Fruit fly (Drosophila melanogaster) whole organism, embryonic: Measurements from ENCODE around the gene CG34117.

ENCODE experiments used
- Atf-2 ChIP-seq: fragments of 200-800 bp; sonication (Bioruptor generic); optimal IDR thresholded peaks from 2 replicates; lab custom pipeline; 2016; ENCODE audit warnings: missing biosample characterization, missing genetic modification characterization
- CG10321 ChIP-seq: fragments of 200-800 bp; sonication (Bioruptor generic); IDR thresholded peaks from 2 replicates; pipeline ENCODE4 v1.3.6; 2022; ENCODE audit warnings: missing biosample characterization, missing genetic modification characterization
- CG11456 ChIP-seq: fragments of 200-800 bp; sonication (Bioruptor generic); IDR thresholded peaks from 3 replicates; pipeline ENCODE4 v1.3.6; 2022; ENCODE audit warnings: missing biosample characterization, missing genetic modification characterization
- CG12299 ChIP-seq: fragments of 200-800 bp; sonication (Bioruptor generic); optimal IDR thresholded peaks from 2 replicates; lab custom pipeline; 2018; ENCODE audit warnings: missing biosample characterization, mild to moderate bottlenecking, missing genetic modification characterization
- CG13296 ChIP-seq: fragments of 200-800 bp; sonication (Bioruptor generic); optimal IDR thresholded peaks from 3 replicates; lab custom pipeline; 2018; ENCODE audit warnings: missing biosample characterization, mild to moderate bottlenecking, missing genetic modification characterization
- CG13775 ChIP-seq: fragments of 200-800 bp; sonication (Bioruptor generic); optimal IDR thresholded peaks from 3 replicates; lab custom pipeline; 2017; ENCODE audit warnings: missing biosample characterization, mild to moderate bottlenecking, missing genetic modification characterization
- CG14667 ChIP-seq: fragments of 200-800 bp; sonication (Bioruptor generic); IDR thresholded peaks from 2 replicates; pipeline ENCODE4 v1.3.6; 2022; ENCODE audit warnings: missing biosample characterization, missing genetic modification characterization
- CG30403 ChIP-seq: fragments of 200-800 bp; sonication (Bioruptor generic); optimal IDR thresholded peaks from 3 replicates; lab custom pipeline; 2016; ENCODE audit warnings: missing biosample characterization, missing genetic modification characterization
- CG32532 ChIP-seq: fragments of 200-800 bp; sonication (Bioruptor generic); IDR thresholded peaks from 2 replicates; pipeline ENCODE4 v1.3.6; 2022; ENCODE audit warnings: missing biosample characterization, missing genetic modification characterization
- CG33557 ChIP-seq: fragments of 200-800 bp; sonication (Bioruptor generic); optimal IDR thresholded peaks from 2 replicates; lab custom pipeline; 2019; ENCODE audit warnings: missing biosample characterization, mild to moderate bottlenecking, missing genetic modification characterization, moderate library complexity
- CG4360 ChIP-seq: fragments of 200-800 bp; sonication (Bioruptor generic); IDR thresholded peaks from 2 replicates; pipeline ENCODE4 v1.3.6; 2022; ENCODE audit warnings: missing biosample characterization, missing genetic modification characterization
- CG6765 ChIP-seq: fragments of 200-800 bp; sonication (Bioruptor generic); optimal IDR thresholded peaks from 3 replicates; lab custom pipeline; 2017; ENCODE audit warnings: missing biosample characterization, mild to moderate bottlenecking, missing genetic modification characterization
- CG6791 ChIP-seq: fragments of 200-800 bp; sonication (Bioruptor generic); IDR thresholded peaks from 3 replicates; pipeline ENCODE4 v1.3.6; 2022; ENCODE audit warnings: missing biosample characterization, missing genetic modification characterization; ENCODE audit not compliant: partially characterized antibody
- CG7556 ChIP-seq: fragments of 200-800 bp; sonication (Bioruptor generic); optimal IDR thresholded peaks from 2 replicates; lab custom pipeline; 2017; ENCODE audit warnings: missing biosample characterization, mild to moderate bottlenecking, missing genetic modification characterization
- CG7928 ChIP-seq: fragments of 200-800 bp; sonication (Bioruptor generic); optimal IDR thresholded peaks from 2 replicates; lab custom pipeline; 2017; ENCODE audit warnings: missing biosample characterization, mild to moderate bottlenecking, missing genetic modification characterization
- CG8089 ChIP-seq: fragments of 200-800 bp; sonication (Bioruptor generic); optimal IDR thresholded peaks from 3 replicates; lab custom pipeline; 2016; ENCODE audit warnings: missing biosample characterization, missing genetic modification characterization
- CG8478 ChIP-seq: fragments of >200 bp; optimal IDR thresholded peaks from 2 replicates; lab custom pipeline; 2018
- CG8765 ChIP-seq: fragments of 200-800 bp; sonication (Bioruptor generic); IDR thresholded peaks from 2 replicates; pipeline ENCODE4 v1.3.6; 2022; ENCODE audit warnings: missing biosample characterization, missing genetic modification characterization
- CHES-1-like ChIP-seq: fragments of 200-800 bp; sonication (Bioruptor generic); optimal IDR thresholded peaks from 2 replicates; lab custom pipeline; 2016; ENCODE audit warnings: missing biosample characterization, missing genetic modification characterization
- D ChIP-seq, 2 experiments: fragments of 200-800 bp in 1 of 2; fragments of >200 bp in 1 of 2; sonication (Bioruptor generic) in 1 of 2; optimal IDR thresholded peaks; 2 replicates in 1 of 2; 3 replicates in 1 of 2; lab custom pipeline; 2017; ENCODE audit warnings: mild to moderate bottlenecking in 1 of 2, missing biosample characterization in 1 of 2, missing genetic modification characterization in 1 of 2, missing genetic modification reagents in 1 of 2
- Deaf1 ChIP-seq: fragments of 200-800 bp; optimal IDR thresholded peaks from 3 replicates; lab custom pipeline; 2019; ENCODE audit warnings: missing biosample characterization, mild to moderate bottlenecking, missing genetic modification characterization, moderate library complexity
- E2f2 ChIP-seq: fragments of 200-800 bp; sonication (Bioruptor generic); IDR thresholded peaks from 2 replicates; pipeline ENCODE4 v1.3.6; 2022; ENCODE audit warnings: missing biosample characterization, missing genetic modification characterization
- ERR ChIP-seq: fragments of 200-800 bp; sonication (Bioruptor generic); optimal IDR thresholded peaks from 2 replicates; lab custom pipeline; 2016; ENCODE audit warnings: missing biosample characterization, missing genetic modification characterization
- Eip74EF ChIP-seq, 2 experiments: fragments of 200-800 bp in 1 of 2; fragments of >200 bp in 1 of 2; sonication (Bioruptor generic) in 1 of 2; optimal IDR thresholded peaks; 2 replicates each; lab custom pipeline; 2017 to 2019; ENCODE audit warnings: missing biosample characterization in 2 of 2, missing genetic modification characterization in 2 of 2, mild to moderate bottlenecking in 1 of 2, moderate library complexity in 1 of 2
- Jarid2 ChIP-seq: fragments of 200-800 bp; sonication (Bioruptor generic); optimal IDR thresholded peaks from 3 replicates; lab custom pipeline; 2017; ENCODE audit warnings: mild to moderate bottlenecking, missing biosample characterization, missing genetic modification reagents, missing genetic modification characterization
- MTF-1 ChIP-seq: fragments of 200-800 bp; sonication (Bioruptor generic); optimal IDR thresholded peaks from 2 replicates; lab custom pipeline; 2018; ENCODE audit warnings: missing biosample characterization, mild to moderate bottlenecking, missing genetic modification characterization, borderline replicate concordance
- Mad ChIP-seq: fragments of 200-800 bp; sonication (Bioruptor generic); optimal IDR thresholded peaks from 2 replicates; lab custom pipeline; 2016; ENCODE audit warnings: missing biosample characterization, missing genetic modification characterization
- Med ChIP-seq: fragments of 200-800 bp; sonication (Bioruptor generic); peaks from one replicate; lab custom pipeline; 2016; ENCODE audit warnings: missing biosample characterization, missing genetic modification characterization, mild to moderate bottlenecking, inconsistent platforms, moderate library complexity
- NC2β ChIP-seq: fragments of 200-800 bp; sonication (Bioruptor generic); optimal IDR thresholded peaks from 2 replicates; lab custom pipeline; 2016; ENCODE audit warnings: missing biosample characterization, missing genetic modification characterization
- Side ChIP-seq: fragments of 200-800 bp; sonication (Bioruptor generic); optimal IDR thresholded peaks from 2 replicates; lab custom pipeline; 2016; ENCODE audit warnings: missing biosample characterization, missing genetic modification characterization
- Sry-δ ChIP-seq: fragments of 200-800 bp; sonication (Bioruptor generic); optimal IDR thresholded peaks from 2 replicates; lab custom pipeline; 2016; ENCODE audit warnings: missing biosample characterization, missing genetic modification characterization
- Ssrp ChIP-seq: fragments of 200-800 bp; sonication (Bioruptor generic); optimal IDR thresholded peaks from 2 replicates; lab custom pipeline; 2018; ENCODE audit warnings: missing biosample characterization, mild to moderate bottlenecking, missing genetic modification characterization, moderate library complexity
- cad ChIP-seq: fragments of >200 bp; optimal IDR thresholded peaks from 2 replicates; lab custom pipeline; 2017; ENCODE audit warnings: missing biosample characterization, missing genetic modification characterization
- cato ChIP-seq: fragments of 200-800 bp; sonication (Bioruptor generic); optimal IDR thresholded peaks from 2 replicates; lab custom pipeline; 2016; ENCODE audit warnings: missing biosample characterization, missing genetic modification characterization, borderline replicate concordance
- chn ChIP-seq: fragments of 200-800 bp; sonication (Bioruptor generic); optimal IDR thresholded peaks from 2 replicates; lab custom pipeline; 2016; ENCODE audit warnings: missing biosample characterization, missing genetic modification characterization
- grn ChIP-seq: fragments of 200-800 bp; sonication (Bioruptor generic); optimal IDR thresholded peaks from 3 replicates; lab custom pipeline; 2017; ENCODE audit warnings: missing biosample characterization, missing genetic modification characterization
- kay ChIP-seq: fragments of 200-800 bp; sonication (Bioruptor generic); optimal IDR thresholded peaks from 2 replicates; lab custom pipeline; 2016; ENCODE audit warnings: missing biosample characterization, missing genetic modification characterization
- lov ChIP-seq, 2 experiments: fragments of 200-800 bp in 1 of 2; fragments of >200 bp in 1 of 2; sonication (Bioruptor generic) in 1 of 2; IDR thresholded peaks in 1 of 2; optimal IDR thresholded peaks in 1 of 2; 2 replicates in 1 of 2; 3 replicates in 1 of 2; pipeline versions ENCODE4 v1.3.6 to Lab custom; 2017 to 2022; ENCODE audit warnings: missing biosample characterization in 1 of 2, missing genetic modification characterization in 1 of 2
- nerfin-2 ChIP-seq: fragments of 200-800 bp; sonication (Bioruptor generic); IDR thresholded peaks from 2 replicates; pipeline ENCODE4 v1.3.6; 2022; ENCODE audit warnings: missing biosample characterization, missing genetic modification characterization; ENCODE audit not compliant: partially characterized antibody
- oc ChIP-seq: fragments of 200-800 bp; sonication (Bioruptor generic); optimal IDR thresholded peaks from 2 replicates; lab custom pipeline; 2018; ENCODE audit warnings: missing biosample characterization, mild to moderate bottlenecking, missing genetic modification characterization, moderate library complexity
- otp ChIP-seq: fragments of 200-800 bp; sonication (Bioruptor generic); IDR thresholded peaks from 3 replicates; pipeline ENCODE4, ENCODE4 v1.3.6; 2022; ENCODE audit warnings: missing biosample characterization, missing genetic modification characterization
- sna ChIP-seq: fragments of 200-800 bp; sonication (Bioruptor generic); IDR thresholded peaks from 2 replicates; pipeline ENCODE4 v1.3.6; 2022; ENCODE audit warnings: missing biosample characterization, missing genetic modification characterization; ENCODE audit not compliant: partially characterized antibody
- sqz ChIP-seq: fragments of 200-800 bp; sonication (Bioruptor generic); optimal IDR thresholded peaks from 3 replicates; lab custom pipeline; 2018; ENCODE audit warnings: missing biosample characterization, mild to moderate bottlenecking, missing genetic modification characterization
- ssp ChIP-seq: fragments of 200-800 bp; sonication (Bioruptor generic); IDR thresholded peaks from 2 replicates; pipeline ENCODE4 v1.3.6; 2022; ENCODE audit warnings: missing biosample characterization, missing genetic modification characterization
- tgo ChIP-seq: fragments of 200-800 bp; sonication (Bioruptor generic); IDR thresholded peaks from 3 replicates; pipeline ENCODE4 v1.3.6; 2022; ENCODE audit warnings: missing biosample characterization, missing genetic modification characterization
- tup ChIP-seq: fragments of 200-800 bp; sonication (Bioruptor generic); optimal IDR thresholded peaks from 2 replicates; lab custom pipeline; 2016; ENCODE audit warnings: missing biosample characterization, mild to moderate bottlenecking, missing genetic modification characterization, moderate library complexity
- vnd ChIP-seq: fragments of 200-800 bp; sonication (Bioruptor generic); IDR thresholded peaks from 3 replicates; pipeline ENCODE4 v1.3.6; 2022; ENCODE audit warnings: missing biosample characterization, missing genetic modification characterization; ENCODE audit not compliant: partially characterized antibody
- zf30C ChIP-seq: fragments of 200-800 bp; sonication (Bioruptor generic); optimal IDR thresholded peaks from 3 replicates; lab custom pipeline; 2018; ENCODE audit warnings: missing biosample characterization, mild to moderate bottlenecking, missing genetic modification characterization
- zfh2 ChIP-seq: fragments of 200-800 bp; sonication (Bioruptor generic); optimal IDR thresholded peaks from 2 replicates; lab custom pipeline; 2016; ENCODE audit warnings: missing biosample characterization, missing genetic modification characterization

CG34117 gene

dm6 chr3R:9428189-9428699, 28.4 kb upstream of the CG34117 start (continued):
- TF ChIP-seq ssp (no peak), Sry-δ (GFP tag; lab: Kevin White, UChicago) (no peak), MTF-1 (GFP tag; lab: Kevin White, UChicago) (peak; percentile 25), tgo (GFP tag; lab: Robert Waterston, UW) (no peak), chn (GFP tag; lab: Kevin White, UChicago) (peak; percentile 9), vnd (GFP tag; lab: Robert Waterston, UW) (0 out of 3 replicates have a peak, but pooled peaks have one; percentile 33), NC2β (GFP tag; lab: Kevin White, UChicago) (no peak), CG8478 (lab: Kevin White, UChicago) (no peak), sqz (GFP tag; lab: Kevin White, UChicago) (peak; percentile 76), CG7556 (peak; percentile 17), CG11456 (GFP tag; lab: Robert Waterston, UW) (no peak), CG13775 (GFP tag; lab: Kevin White, UChicago) (no peak), CHES-1-like (peak; percentile 12), CG8765 (GFP tag; lab: Robert Waterston, UW) (no peak), cad (peak; percentile 2), Jarid2 (GFP tag; lab: Kevin White, UChicago) (peak; percentile 69), CG30403 (GFP tag; lab: Kevin White, UChicago) (no peak), ERR (GFP tag; lab: Kevin White, UChicago) (peak; percentile 27), zfh2 (no peak), lov (optimal IDR thresholded peaks at IDR 0.05; lab: Kevin White, UChicago) (no peak), lov (GFP tag; IDR thresholded peaks at IDR 0.05; lab: Robert Waterston, UW) (no peak), CG12299 (tag; lab: Kevin White, UChicago) (peak; percentile 9), otp (GFP tag; lab: Robert Waterston, UW) (peak; percentile 69; the same call in 1 of the 3 replicates), Ssrp (no peak), oc (tag; lab: Kevin White, UChicago) (peak; percentile 37), sna (GFP tag; lab: Robert Waterston, UW) (0 out of 2 replicates have a peak, but pooled peaks have one; percentile 21), CG6765 (GFP tag; lab: Kevin White, UChicago) (peak; percentile 74), Deaf1 (tag; lab: Kevin White, UChicago) (peak; percentile 64), CG8089 (peak; percentile 4), CG7928 (no peak), CG6791 (GFP tag; lab: Robert Waterston, UW) (no peak), Med (peak; percentile 54), CG13296 (GFP tag; lab: Kevin White, UChicago) (peak; percentile 75), zf30C (GFP tag; lab: Kevin White, UChicago) (peak; percentile 2), grn (GFP tag; lab: Kevin White, UChicago) (peak; percentile 32), kay (GFP tag; lab: Kevin White, UChicago) (no peak), CG10321 (GFP tag; lab: Robert Waterston, UW) (0 out of 2 replicates have a peak, but pooled peaks have one; percentile 15), tup (GFP tag; lab: Kevin White, UChicago) (no peak), CG14667 (no peak), CG33557 (peak; percentile 48), Eip74EF (GFP tag; optimal IDR thresholded peaks at IDR 0.05; lab: Kevin White, UChicago) (peak in 1 of 2 experiments; percentile 57), cato (GFP tag; lab: Kevin White, UChicago) (no peak), Atf-2 (no peak), CG4360 (peak; percentile 54), nerfin-2 (GFP tag; lab: Robert Waterston, UW) (no peak), Side (GFP tag; lab: Kevin White, UChicago) (peak; percentile 41), Mad (GFP tag; lab: Kevin White, UChicago) (peak; percentile 3), CG32532 (peak; percentile 71; the same call in 1 of the 2 replicates), D (optimal IDR thresholded peaks at IDR 0.05; lab: Kevin White, UChicago) (no peak), D (GFP tag; optimal IDR thresholded peaks at IDR 0.05; lab: Kevin White, UChicago) (peak; percentile 24), E2f2 (GFP tag; lab: Robert Waterston, UW) (peak; percentile 37; the same call in 1 of the 2 replicates)
